Worm (Caenorhabditis elegans) whole organism, L4 larva: Measurements from ENCODE around the gene nas-4.

ENCODE experiments used
- D1046.2 ChIP-seq: fragments of 200-800 bp; sonication (Bioruptor generic); IDR thresholded peaks from 2 replicates; pipeline ENCODE4 v1.3.6; 2022; ENCODE audit warnings: missing genetic modification characterization, missing compliant biosample characterization
- F10B5.3 ChIP-seq: sonication (generic microtip); optimal IDR thresholded peaks from 2 replicates; lab custom pipeline; 2016; ENCODE audit warnings: mild to moderate bottlenecking, missing genetic modification characterization, missing compliant biosample characterization
- F37D6.2 ChIP-seq: sonication (generic microtip); optimal IDR thresholded peaks from 2 replicates; lab custom pipeline; 2016; ENCODE audit warnings: mild to moderate bottlenecking, missing genetic modification characterization, missing compliant biosample characterization
- R02D3.7 ChIP-seq: fragments of 150-350 bp; sonication (generic microtip); optimal IDR thresholded peaks from 3 replicates; lab custom pipeline; 2014; ENCODE audit warnings: missing biosample characterization, missing genetic modification characterization
- T20F7.1 ChIP-seq: fragments of 200-800 bp; sonication (Bioruptor generic); optimal IDR thresholded peaks from 2 replicates; lab custom pipeline; 2018; ENCODE audit warnings: mild to moderate bottlenecking, missing genetic modification characterization, missing compliant biosample characterization
- Y5F2A.4 ChIP-seq: fragments of 200-800 bp; sonication (Bioruptor generic); optimal IDR thresholded peaks from 2 replicates; lab custom pipeline; 2018; ENCODE audit warnings: mild to moderate bottlenecking, missing genetic modification characterization, missing compliant biosample characterization
- ZK546.5 ChIP-seq, 2 experiments: sonication (generic microtip); optimal IDR thresholded peaks; 2 replicates each; lab custom pipeline; 2017; ENCODE audit warnings: missing biosample characterization in 2 of 2, missing genetic modification characterization in 2 of 2
- attf-4 ChIP-seq: sonication (generic microtip); optimal IDR thresholded peaks from 3 replicates; lab custom pipeline; 2017; ENCODE audit warnings: missing biosample characterization, missing genetic modification characterization
- ceh-20 ChIP-seq: fragments of 200-800 bp; sonication (Bioruptor generic); IDR thresholded peaks from 2 replicates; pipeline ENCODE4 v1.3.6; 2022; ENCODE audit warnings: missing genetic modification reagents, missing genetic modification characterization, missing compliant biosample characterization
- ceh-32 ChIP-seq: sonication (generic microtip); optimal IDR thresholded peaks from 2 replicates; lab custom pipeline; 2016; ENCODE audit warnings: mild to moderate bottlenecking, missing genetic modification characterization, missing compliant biosample characterization; ENCODE audit not compliant: poor library complexity
- ceh-44 ChIP-seq: fragments of 200-800 bp; sonication (Bioruptor generic); IDR thresholded peaks from 2 replicates; pipeline ENCODE4 v1.3.6; 2022; ENCODE audit warnings: missing genetic modification reagents, missing genetic modification characterization, missing compliant biosample characterization
- ceh-82 ChIP-seq: sonication (generic microtip); optimal IDR thresholded peaks from 2 replicates; lab custom pipeline; 2017; ENCODE audit warnings: missing biosample characterization, missing genetic modification characterization
- daf-16 ChIP-seq, 3 experiments: sonication (generic microtip); optimal IDR thresholded peaks; 2 replicates each; lab custom pipeline; 2016 to 2017; ENCODE audit warnings: missing genetic modification characterization in 3 of 3, missing genetic modification reagents in 3 of 3, mild to moderate bottlenecking in 2 of 3, missing compliant biosample characterization in 2 of 3, missing biosample characterization in 1 of 3, moderate library complexity in 1 of 3
- daf-19 ChIP-seq: fragments of 200-800 bp; sonication (Bioruptor generic); conservative IDR thresholded peaks from 2 replicates; pipeline ENCODE4 v1.3.6; 2022; ENCODE audit warnings: missing genetic modification characterization, missing compliant biosample characterization
- dmd-6 ChIP-seq: fragments of 200-800 bp; sonication (Bioruptor generic); IDR thresholded peaks from 2 replicates; pipeline ENCODE4 v1.3.6; 2022; ENCODE audit warnings: missing genetic modification reagents, missing genetic modification characterization, missing compliant biosample characterization
- dmd-9 ChIP-seq: fragments of 200-800 bp; sonication (Bioruptor generic); IDR thresholded peaks from 2 replicates; pipeline ENCODE4 v1.3.6; 2022; ENCODE audit warnings: missing genetic modification reagents, missing genetic modification characterization, missing compliant biosample characterization
- dpl-1 ChIP-seq: fragments of 150-350 bp; optimal IDR thresholded peaks from 2 replicates; lab custom pipeline; 2014; ENCODE audit warnings: missing biosample characterization, missing genetic modification reagents, missing genetic modification characterization
- duxl-1 ChIP-seq: sonication (generic microtip); optimal IDR thresholded peaks from 2 replicates; lab custom pipeline; 2016; ENCODE audit warnings: mild to moderate bottlenecking, missing genetic modification characterization, moderate library complexity, missing compliant biosample characterization; ENCODE audit not compliant: poor library complexity
- fkh-10 ChIP-seq: fragments of 150-350 bp; optimal IDR thresholded peaks from 2 replicates; lab custom pipeline; 2014; ENCODE audit warnings: missing biosample characterization, missing genetic modification reagents, missing genetic modification characterization
- hif-1 ChIP-seq, 2 experiments: sonication (generic microtip); optimal IDR thresholded peaks; 2 replicates each; lab custom pipeline; 2016 to 2017; ENCODE audit warnings: missing compliant biosample characterization in 2 of 2, missing genetic modification characterization in 2 of 2, missing genetic modification reagents in 2 of 2, missing genotype in 2 of 2, mild to moderate bottlenecking in 1 of 2
- hlh-11 ChIP-seq: fragments of 200-800 bp; sonication (Bioruptor generic); optimal IDR thresholded peaks from 2 replicates; lab custom pipeline; 2018; ENCODE audit warnings: mild to moderate bottlenecking, missing genetic modification characterization, missing compliant biosample characterization
- hlh-30 ChIP-seq: sonication (generic microtip); optimal IDR thresholded peaks from 2 replicates; lab custom pipeline; 2017; ENCODE audit warnings: antibody characterized with exemption, mild to moderate bottlenecking, missing genetic modification characterization, missing compliant biosample characterization; ENCODE audit not compliant: insufficient read depth
- hmg-1.1 ChIP-seq: fragments of 200-800 bp; sonication (Bioruptor generic); IDR thresholded peaks from 2 replicates; pipeline ENCODE4 v1.3.6; 2022; ENCODE audit warnings: missing genetic modification reagents, missing genetic modification characterization, missing compliant biosample characterization
- jun-1 ChIP-seq: fragments of 150-350 bp; optimal IDR thresholded peaks from 2 replicates; lab custom pipeline; 2014; ENCODE audit warnings: missing biosample characterization, missing genetic modification reagents, missing genetic modification characterization
- lin-13 ChIP-seq: fragments of 150-350 bp; optimal IDR thresholded peaks from 2 replicates; lab custom pipeline; 2014; ENCODE audit warnings: missing biosample characterization, missing genetic modification reagents, missing genetic modification characterization
- lin-15B ChIP-seq: fragments of 150-350 bp; sonication (generic microtip); optimal IDR thresholded peaks from 3 replicates; lab custom pipeline; 2014; ENCODE audit warnings: missing biosample characterization, missing genetic modification characterization
- lin-38 ChIP-seq: fragments of 200-800 bp; sonication (Bioruptor generic); IDR thresholded peaks from 2 replicates; pipeline ENCODE4 v1.3.6; 2022; ENCODE audit warnings: missing genetic modification reagents, missing genetic modification characterization, missing compliant biosample characterization
- lir-3 ChIP-seq: sonication (generic microtip); optimal IDR thresholded peaks from 2 replicates; lab custom pipeline; 2016; ENCODE audit warnings: mild to moderate bottlenecking, missing genetic modification characterization, missing compliant biosample characterization
- lsy-2 ChIP-seq, 2 experiments: fragments of 150-350 bp in 1 of 2; sonication (generic microtip) in 1 of 2; optimal IDR thresholded peaks; 2 replicates each; lab custom pipeline; 2014 to 2017; ENCODE audit warnings: missing biosample characterization in 2 of 2, missing genetic modification characterization in 2 of 2
- madf-5 ChIP-seq, 2 experiments: fragments of 200-800 bp; sonication (Bioruptor generic); IDR thresholded peaks; 2 replicates each; pipeline ENCODE4 v1.3.6; 2022; ENCODE audit warnings: missing compliant biosample characterization in 2 of 2, missing genetic modification characterization in 2 of 2
- mep-1 ChIP-seq: fragments of 150-350 bp; sonication (generic microtip); optimal IDR thresholded peaks from 3 replicates; lab custom pipeline; 2014; ENCODE audit warnings: missing biosample characterization, missing genetic modification characterization
- mxl-3 ChIP-seq: fragments of 200-800 bp; sonication (Bioruptor generic); optimal IDR thresholded peaks from 2 replicates; lab custom pipeline; 2018; ENCODE audit warnings: mild to moderate bottlenecking, missing genetic modification characterization, missing compliant biosample characterization
- nhr-25 ChIP-seq: sonication (generic microtip); optimal IDR thresholded peaks from 2 replicates; lab custom pipeline; 2017; ENCODE audit warnings: missing genetic modification characterization, mild to moderate bottlenecking, missing compliant biosample characterization, antibody characterized with exemption, moderate library complexity, borderline replicate concordance; ENCODE audit not compliant: insufficient read depth
- nhr-28 ChIP-seq: fragments of 150-350 bp; optimal IDR thresholded peaks from 2 replicates; lab custom pipeline; 2014; ENCODE audit warnings: missing biosample characterization, missing genetic modification characterization
- nhr-41 ChIP-seq: fragments of 200-800 bp; sonication (Bioruptor generic); IDR thresholded peaks from 2 replicates; pipeline ENCODE4 v1.3.6; 2022; ENCODE audit warnings: missing genetic modification reagents, missing genetic modification characterization, missing compliant biosample characterization
- nhr-42 ChIP-seq: fragments of 200-800 bp; sonication (Bioruptor generic); IDR thresholded peaks from 2 replicates; pipeline ENCODE4 v1.3.6; 2022; ENCODE audit warnings: missing genetic modification characterization, missing compliant biosample characterization
- nhr-76 ChIP-seq: fragments of 150-350 bp; optimal IDR thresholded peaks from 2 replicates; lab custom pipeline; 2014; ENCODE audit warnings: missing biosample characterization, missing genetic modification characterization
- pha-4 ChIP-seq, 2 experiments: fragments of 150-350 bp in 1 of 2; fragments of 200-800 bp in 1 of 2; sonication (Bioruptor generic) in 1 of 2; IDR thresholded peaks in 1 of 2; optimal IDR thresholded peaks in 1 of 2; 2 replicates each; pipeline versions ENCODE4 v1.3.6 to Lab custom; 2014 to 2022; ENCODE audit warnings: missing genetic modification characterization in 2 of 2, missing genetic modification reagents in 2 of 2, missing biosample characterization in 1 of 2, missing compliant biosample characterization in 1 of 2
- pqm-1 ChIP-seq: sonication (generic microtip); optimal IDR thresholded peaks from 2 replicates; lab custom pipeline; 2017; ENCODE audit warnings: missing biosample characterization, missing genetic modification characterization
- rbr-2 ChIP-seq: sonication (generic microtip); optimal IDR thresholded peaks from 2 replicates; lab custom pipeline; 2016; ENCODE audit warnings: missing genotype, missing genetic modification characterization, missing compliant biosample characterization
- saeg-2 ChIP-seq: fragments of 200-800 bp; sonication (Bioruptor generic); IDR thresholded peaks from 2 replicates; pipeline ENCODE4 v1.3.6; 2022; ENCODE audit warnings: missing genetic modification reagents, missing genetic modification characterization, missing compliant biosample characterization
- sdz-12 ChIP-seq: fragments of 200-800 bp; sonication (Bioruptor generic); optimal IDR thresholded peaks from 2 replicates; lab custom pipeline; 2018; ENCODE audit warnings: mild to moderate bottlenecking, missing genetic modification characterization, missing compliant biosample characterization
- snpc-1.2 ChIP-seq: fragments of 200-800 bp; sonication (Bioruptor generic); IDR thresholded peaks from 2 replicates; pipeline ENCODE4 v1.3.6; 2022; ENCODE audit warnings: missing genetic modification reagents, missing genetic modification characterization, missing compliant biosample characterization
- unc-39 ChIP-seq: sonication (generic microtip); optimal IDR thresholded peaks from 2 replicates; lab custom pipeline; 2017; ENCODE audit warnings: missing biosample characterization, missing genetic modification characterization
- unc-62 ChIP-seq, 3 experiments: fragments of 150-350 bp in 1 of 3; sonication (generic microtip); optimal IDR thresholded peaks in 2 of 3; peaks in 1 of 3; 1 replicate in 1 of 3; 2 replicates in 2 of 3; lab custom pipeline; 2014 to 2017; ENCODE audit warnings: missing biosample characterization in 3 of 3, missing genetic modification characterization in 3 of 3, missing genetic modification reagents in 3 of 3, missing genotype in 1 of 3
- zag-1 ChIP-seq: fragments of 150-350 bp; optimal IDR thresholded peaks from 2 replicates; lab custom pipeline; 2014; ENCODE audit warnings: missing biosample characterization, missing genetic modification characterization
- zfp-3 ChIP-seq: fragments of 200-800 bp; sonication (Bioruptor generic); conservative IDR thresholded peaks from 2 replicates; pipeline ENCODE4 v1.3.6; 2022; ENCODE audit warnings: missing genetic modification reagents, missing genetic modification characterization, missing compliant biosample characterization
- zip-2 ChIP-seq: fragments of 150-350 bp; optimal IDR thresholded peaks from 2 replicates; lab custom pipeline; 2014; ENCODE audit warnings: missing biosample characterization, missing genetic modification characterization
- ztf-11 ChIP-seq: fragments of 150-350 bp; optimal IDR thresholded peaks from 2 replicates; lab custom pipeline; 2014; ENCODE audit warnings: missing biosample characterization, missing genetic modification characterization

The nas-4 gene

DNA sequence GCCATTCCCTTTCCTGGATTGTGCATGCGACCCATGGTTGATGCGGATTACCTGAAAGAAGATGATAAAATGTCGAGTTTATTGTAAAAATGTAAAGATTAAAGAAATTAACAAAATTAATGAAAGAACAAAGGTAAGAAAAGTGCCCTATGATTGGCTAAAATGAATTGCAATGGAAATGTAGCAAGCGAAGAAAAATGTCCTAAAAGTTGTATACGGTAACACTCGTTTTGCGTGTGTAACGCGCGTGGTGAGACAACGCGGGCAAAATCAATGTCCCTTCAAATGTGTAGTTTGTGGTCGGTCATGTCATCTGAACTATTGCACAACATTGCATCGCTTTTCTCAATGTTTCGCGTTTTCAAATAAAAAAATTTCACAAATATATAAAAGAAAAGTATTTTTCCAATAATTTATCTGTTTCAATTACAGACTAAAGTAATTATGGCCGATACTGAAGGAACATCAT is 40.5 kb downstream of the nas-4 start, which contains the start of the genes rps-13 and nfx-1 (continued):
- TF ChIP-seq nhr-28 (tag; lab: Kevin White, UChicago): peak; percentile 99
- peak; percentile 78 for TF ChIP-seq lin-13 (GFP tag; lab: Kevin White, UChicago)
- TF ChIP-seq attf-4 (tag; lab: Kevin White, UChicago): no peak
- no peak for TF ChIP-seq ceh-32 (tag; lab: Kevin White, UChicago)
- TF ChIP-seq jun-1 (tag; lab: Kevin White, UChicago): no peak
- TF ChIP-seq F10B5.3 (tag; lab: Kevin White, UChicago): no peak
- TF ChIP-seq daf-16 (GFP tag; optimal IDR thresholded peaks at IDR 0.05; lab: Kevin White, UChicago): no peak
- TF ChIP-seq daf-16 (tag; optimal IDR thresholded peaks at IDR 0.05; lab: Kevin White, UChicago): peak; percentile 85
- TF ChIP-seq dpl-1 (GFP tag; lab: Kevin White, UChicago): peak; percentile 73
- peak; percentile 32 for TF ChIP-seq fkh-10 (GFP tag; lab: Kevin White, UChicago)
- no peak for TF ChIP-seq ZK546.5 (tag; optimal IDR thresholded peaks at IDR 0.05; lab: Kevin White, UChicago)
- TF ChIP-seq lsy-2 (tag; optimal IDR thresholded peaks at IDR 0.05; lab: Kevin White, UChicago): peak; percentile 96 to 99
- TF ChIP-seq F37D6.2 (tag; lab: Kevin White, UChicago): peak; percentile 10
- TF ChIP-seq mep-1: peak; percentile 85
- peak; percentile 93 for TF ChIP-seq hlh-30 (tag; lab: Kevin White, UChicago)
- TF ChIP-seq lin-15B (tag; lab: Kevin White, UChicago): peak; percentile 18
- TF ChIP-seq nhr-41 (GFP tag; lab: Robert Waterston, UW): no peak
- no peak for TF ChIP-seq R02D3.7
- 0 out of 2 replicates have a peak, but pooled peaks have one; percentile 16 for TF ChIP-seq dmd-6
- no peak for TF ChIP-seq ztf-11
- no peak for TF ChIP-seq saeg-2 (GFP tag; lab: Robert Waterston, UW)
- peak; percentile 98 for TF ChIP-seq D1046.2 (GFP tag; lab: Robert Waterston, UW)
- TF ChIP-seq snpc-1.2 (GFP tag; lab: Robert Waterston, UW): no peak
- TF ChIP-seq lin-38 (GFP tag; lab: Robert Waterston, UW): peak; percentile 57
- TF ChIP-seq madf-5 (GFP tag; IDR thresholded peaks at IDR 0.05; lab: Robert Waterston, UW): no peak
- TF ChIP-seq sdz-12 (GFP tag; lab: Kevin White, UChicago): no peak
- no peak for TF ChIP-seq lir-3
- peak; percentile 68 for TF ChIP-seq nhr-25
- no peak for TF ChIP-seq T20F7.1 (GFP tag; lab: Kevin White, UChicago)
- no peak for TF ChIP-seq pha-4 (GFP tag; IDR thresholded peaks at IDR 0.05; lab: Robert Waterston, UW)
- TF ChIP-seq pha-4 (tag; optimal IDR thresholded peaks at IDR 0.05; lab: Kevin White, UChicago): peak; percentile 97
- TF ChIP-seq hlh-11: peak; percentile 70
- no peak for TF ChIP-seq nhr-42 (GFP tag; lab: Robert Waterston, UW)
- TF ChIP-seq unc-62 (GFP tag; optimal IDR thresholded peaks at IDR 0.05 in 1 of 2; lab: Kevin White, UChicago): peak in 1 of 2 experiments; percentile 90
- TF ChIP-seq unc-62 (tag; optimal IDR thresholded peaks at IDR 0.05; lab: Kevin White, UChicago): no peak
- TF ChIP-seq duxl-1 (tag; lab: Kevin White, UChicago): no peak
- TF ChIP-seq Y5F2A.4: no peak
- TF ChIP-seq zfp-3 (GFP tag; lab: Robert Waterston, UW): no peak
- TF ChIP-seq mxl-3 (GFP tag; lab: Kevin White, UChicago): peak; percentile 43
- no peak for TF ChIP-seq unc-39 (tag; lab: Kevin White, UChicago)
- no peak for TF ChIP-seq zag-1 (tag; lab: Kevin White, UChicago)
- TF ChIP-seq hmg-1.1 (GFP tag; lab: Robert Waterston, UW): peak; percentile 68
- no peak for TF ChIP-seq daf-19 (GFP tag; lab: Robert Waterston, UW)
- TF ChIP-seq nhr-76 (tag; lab: Kevin White, UChicago): no peak
- TF ChIP-seq ceh-20 (GFP tag; lab: Robert Waterston, UW): no peak
- TF ChIP-seq ceh-82 (tag; lab: Kevin White, UChicago): no peak
- TF ChIP-seq zip-2 (tag; lab: Kevin White, UChicago): peak; percentile 99
- peak; percentile 61 for TF ChIP-seq rbr-2 (tag; lab: Kevin White, UChicago)
- TF ChIP-seq hif-1 (tag; optimal IDR thresholded peaks at IDR 0.05; lab: Kevin White, UChicago): peak in 1 of 2 experiments; percentile 81
- TF ChIP-seq dmd-9 (GFP tag; lab: Robert Waterston, UW): no peak
- TF ChIP-seq pqm-1 (tag; lab: Kevin White, UChicago): peak; percentile 2
- TF ChIP-seq ceh-44 (GFP tag; lab: Robert Waterston, UW): no peak
